Fruit fly (Drosophila melanogaster): ENCODE results near the gene PSMG1.
A peak's percentile ranks its signal among the peaks of the same experiment; 100 is the strongest.

Gene PSMG1

DNA sequence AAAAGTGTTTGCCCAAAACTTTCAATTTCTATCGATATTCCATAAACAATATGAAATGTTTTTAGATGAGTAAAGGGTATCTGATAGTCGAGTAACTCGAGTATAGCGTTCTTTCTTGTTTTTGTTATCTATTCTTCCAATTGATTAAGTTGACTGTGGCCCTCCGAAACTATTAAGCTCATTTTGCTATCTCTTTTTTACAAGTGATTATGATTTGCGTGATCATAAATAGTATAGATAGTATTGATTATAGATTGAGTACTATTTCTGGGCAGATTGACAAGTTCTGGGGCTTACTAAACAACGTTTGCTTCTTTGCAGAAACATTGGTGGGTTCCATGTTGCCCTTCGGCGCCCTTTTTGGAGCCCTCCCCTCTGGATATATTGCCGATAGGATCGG is 42.4 kb upstream of the PSMG1 start:
- no peak for TF ChIP-seq ewg (GFP tag; optimal IDR thresholded peaks at IDR 0.05)
- peak; percentile 68 for TF ChIP-seq mirr (GFP tag; optimal IDR thresholded peaks at IDR 0.05)
- TF ChIP-seq grn (GFP tag; optimal IDR thresholded peaks at IDR 0.05), result peak; percentile 49
- TF ChIP-seq sug (tag; optimal IDR thresholded peaks at IDR 0.05), result peak; percentile 2
- TF ChIP-seq CG4617 (GFP tag; optimal IDR thresholded peaks at IDR 0.05; ENCODE audit: borderline replicate concordance), result no peak
- no peak for TF ChIP-seq oc (tag; optimal IDR thresholded peaks at IDR 0.05)
- TF ChIP-seq HLH4C (GFP tag; IDR thresholded peaks at IDR 0.05; ENCODE audit: partially characterized antibody), result peak; percentile 50; the same call in 2 of the 3 replicates
- TF ChIP-seq exex (tag; optimal IDR thresholded peaks at IDR 0.05), result peak; percentile 84

DNA sequence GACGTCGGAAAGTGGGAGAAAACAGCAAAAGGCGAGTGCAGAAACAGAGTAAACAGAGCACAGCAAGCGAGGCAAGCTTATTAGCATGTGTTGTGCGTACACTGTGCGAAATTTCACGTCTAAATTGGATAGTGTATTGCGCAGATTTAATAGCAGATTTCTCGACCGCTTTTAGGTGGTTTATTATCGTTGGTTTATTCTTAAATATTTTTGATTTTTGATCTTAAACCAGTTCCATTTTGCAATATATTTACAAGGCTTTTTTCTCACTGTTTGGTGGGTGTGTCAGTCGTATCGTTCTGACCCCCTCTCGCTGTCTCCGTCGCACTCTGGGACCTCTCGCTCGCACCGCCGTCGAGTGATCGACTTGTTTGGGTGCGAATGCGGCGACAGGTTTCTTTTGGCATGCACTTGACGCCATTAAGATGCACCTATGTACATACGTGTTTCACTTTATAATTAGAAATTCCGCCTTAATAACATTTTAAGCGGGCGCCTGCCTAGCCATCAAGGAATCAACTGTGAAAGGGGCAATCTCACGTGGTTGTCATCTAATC is 39.9 kb upstream of the PSMG1 start:
- TF ChIP-seq pb (GFP tag; optimal IDR thresholded peaks at IDR 0.05), result no peak
- TF ChIP-seq slbo (GFP tag; IDR thresholded peaks at IDR 0.05), result 0 out of 2 replicates have a peak, but pooled peaks have one; percentile 14
- peak; percentile 44 for TF ChIP-seq dmrt99B (tag; optimal IDR thresholded peaks at IDR 0.05)
- no peak for TF ChIP-seq CG10431 (GFP tag; optimal IDR thresholded peaks at IDR 0.05)
- TF ChIP-seq lab (GFP tag; optimal IDR thresholded peaks at IDR 0.05), result peak; percentile 32
- peak; percentile 2 for TF ChIP-seq Sry-δ (GFP tag; optimal IDR thresholded peaks at IDR 0.05)
- no peak for TF ChIP-seq CG9437 (GFP tag; optimal IDR thresholded peaks at IDR 0.05)
- peak; percentile 25 for TF ChIP-seq nmo (GFP tag; optimal IDR thresholded peaks at IDR 0.05)
- TF ChIP-seq grau (tag; optimal IDR thresholded peaks at IDR 0.05), result peak; percentile 3
- no peak for TF ChIP-seq CTCF (GFP tag; optimal IDR thresholded peaks at IDR 0.05)
- peak in 1 of 2 experiments; percentile 11 for TF ChIP-seq dpn (GFP tag; optimal IDR thresholded peaks at IDR 0.05)
- peak; percentile 6 for TF ChIP-seq CG16863 (GFP tag; optimal IDR thresholded peaks at IDR 0.05)
- peak; percentile 11 for TF ChIP-seq Antp (GFP tag; optimal IDR thresholded peaks at IDR 0.05)
- TF ChIP-seq Drgx (GFP tag; IDR thresholded peaks at IDR 0.05), result peak; percentile 95
- peak; percentile 85 for TF ChIP-seq Ets65A (GFP tag)
- TF ChIP-seq CG15269 (tag; optimal IDR thresholded peaks at IDR 0.05), result peak; percentile 9
- no peak for TF ChIP-seq stc (GFP tag; IDR thresholded peaks at IDR 0.05)
- TF ChIP-seq Xrp1 (GFP tag; IDR thresholded peaks at IDR 0.05), result peak; percentile 30; the same call in 1 of the 2 replicates
- TF ChIP-seq so (GFP tag; IDR thresholded peaks at IDR 0.05), result 0 out of 3 replicates have a peak, but pooled peaks have one; percentile 39
- 0 out of 2 replicates have a peak, but pooled peaks have one; percentile 25 for TF ChIP-seq Rfx (GFP tag; IDR thresholded peaks at IDR 0.05)
- peak; percentile 42 for TF ChIP-seq Sox102F (GFP tag; optimal IDR thresholded peaks at IDR 0.05)
- TF ChIP-seq Med (GFP tag), result peak; percentile 83
- TF ChIP-seq corto (GFP tag; optimal IDR thresholded peaks at IDR 0.05), result peak; percentile 36
- TF ChIP-seq BEAF-32 (GFP tag; optimal IDR thresholded peaks at IDR 0.05), result no peak
- TF ChIP-seq lmd (GFP tag; IDR thresholded peaks at IDR 0.05), result 0 out of 2 replicates have a peak, but pooled peaks have one; percentile 14
- TF ChIP-seq Ada2b (GFP tag; IDR thresholded peaks at IDR 0.05), result peak; percentile 26; the same call in 1 of the 2 replicates
- TF ChIP-seq CG2678 (tag; optimal IDR thresholded peaks at IDR 0.05), result peak; percentile 15
- peak; percentile 75 for TF ChIP-seq sens (GFP tag)
- peak; percentile 4 for TF ChIP-seq CoRest (tag; optimal IDR thresholded peaks at IDR 0.05)
- 0 out of 3 replicates have a peak, but pooled peaks have one; percentile 10 for TF ChIP-seq CG11093 (GFP tag; IDR thresholded peaks at IDR 0.05)
- no peak for TF ChIP-seq ATbp (GFP tag; optimal IDR thresholded peaks at IDR 0.05)
- peak; percentile 28 for TF ChIP-seq CG17359 (tag; optimal IDR thresholded peaks at IDR 0.05)
- TF ChIP-seq CG4820 (GFP tag; optimal IDR thresholded peaks at IDR 0.05), result peak; percentile 9
- peak; percentile 31; the same call in 1 of the 3 replicates for TF ChIP-seq dysf (GFP tag; IDR thresholded peaks at IDR 0.05)
- TF ChIP-seq CG6654 (GFP tag; optimal IDR thresholded peaks at IDR 0.05), result no peak
- no peak for TF ChIP-seq CG8089 (GFP tag; optimal IDR thresholded peaks at IDR 0.05)
- TF ChIP-seq Hr51 (GFP tag; optimal IDR thresholded peaks at IDR 0.05), result peak in 1 of 2 experiments; percentile 19
- TF ChIP-seq CG2120 (GFP tag; optimal IDR thresholded peaks at IDR 0.05), result peak; percentile 25
- TF ChIP-seq Ptx1 (GFP tag; IDR thresholded peaks at IDR 0.05), result peak; percentile 49; the same call in 1 of the 2 replicates
- 0 out of 2 replicates have a peak, but pooled peaks have one; percentile 28 for TF ChIP-seq al (GFP tag; IDR thresholded peaks at IDR 0.05)
- peak; percentile 58 for TF ChIP-seq row (GFP tag; IDR thresholded peaks at IDR 0.05)

Data from whole organism, embryonic.